Worm (Caenorhabditis elegans): ENCODE results near the gene str-261.

- TF ChIP-seq him-1 (tag; optimal IDR thresholded peaks at IDR 0.05) (no peak), dao-5 (tag; optimal IDR thresholded peaks at IDR 0.05) (no peak)
These were observed 20.7 kb upstream of the str-261 start for ce11 chrIII:11053603-11054002.
